Fruit fly (Drosophila melanogaster) whole organism, embryonic: Measurements from ENCODE around the gene CG7601.

ENCODE experiments used
- Awh ChIP-seq: fragments of 200-800 bp; sonication (Bioruptor generic); IDR thresholded peaks from 2 replicates; pipeline ENCODE4, ENCODE4 v1.3.6; 2022; ENCODE audit warnings: missing biosample characterization, missing genetic modification characterization
- CG10147 ChIP-seq: fragments of 200-800 bp; sonication (Bioruptor generic); optimal IDR thresholded peaks from 2 replicates; lab custom pipeline; 2019; ENCODE audit warnings: missing biosample characterization, mild to moderate bottlenecking, missing genetic modification characterization, moderate library complexity
- CG10209 ChIP-seq: fragments of 200-800 bp; sonication (Bioruptor generic); optimal IDR thresholded peaks from 3 replicates; lab custom pipeline; 2017; ENCODE audit warnings: missing biosample characterization, mild to moderate bottlenecking, missing genetic modification characterization, missing genetic modification reagents
- CG13287 ChIP-seq: fragments of 200-800 bp; sonication (Bioruptor generic); IDR thresholded peaks from 2 replicates; pipeline ENCODE4 v1.3.6; 2022; ENCODE audit warnings: missing biosample characterization, missing genetic modification characterization; ENCODE audit not compliant: partially characterized antibody
- CG17385 ChIP-seq: fragments of 200-800 bp; sonication (Bioruptor generic); optimal IDR thresholded peaks from 3 replicates; lab custom pipeline; 2018; ENCODE audit warnings: missing biosample characterization, mild to moderate bottlenecking, missing genetic modification characterization
- CG17612 ChIP-seq: fragments of 200-800 bp; sonication (Bioruptor generic); IDR thresholded peaks from 2 replicates; pipeline ENCODE4 v1.3.6; 2022; ENCODE audit warnings: missing biosample characterization, missing genetic modification characterization
- CG17829 ChIP-seq: fragments of 200-800 bp; optimal IDR thresholded peaks from 2 replicates; lab custom pipeline; 2019; ENCODE audit warnings: missing biosample characterization, mild to moderate bottlenecking, missing genetic modification characterization, moderate library complexity
- CG32532 ChIP-seq: fragments of 200-800 bp; sonication (Bioruptor generic); IDR thresholded peaks from 2 replicates; pipeline ENCODE4 v1.3.6; 2022; ENCODE audit warnings: missing biosample characterization, missing genetic modification characterization
- CG32767 ChIP-seq: fragments of 200-800 bp; sonication (Bioruptor generic); IDR thresholded peaks from 2 replicates; pipeline ENCODE4 v1.3.6; 2022; ENCODE audit warnings: missing biosample characterization, missing genetic modification characterization
- CG3726 ChIP-seq: fragments of 200-800 bp; sonication (Bioruptor generic); IDR thresholded peaks from 3 replicates; pipeline ENCODE4, ENCODE4 v1.3.6; 2022; ENCODE audit warnings: missing biosample characterization, missing genetic modification characterization
- CG43689 ChIP-seq: fragments of 200-800 bp; sonication (Bioruptor generic); IDR thresholded peaks from 2 replicates; pipeline ENCODE4 v1.3.6; 2022; ENCODE audit warnings: missing biosample characterization, missing genetic modification characterization
- CG5953 ChIP-seq: fragments of 200-800 bp; sonication (Bioruptor generic); IDR thresholded peaks from 2 replicates; pipeline ENCODE4 v1.3.6; 2022; ENCODE audit warnings: missing biosample characterization, missing genetic modification characterization
- CG6683 ChIP-seq: fragments of 200-800 bp; sonication (Bioruptor generic); optimal IDR thresholded peaks from 2 replicates; lab custom pipeline; 2017; ENCODE audit warnings: missing biosample characterization, mild to moderate bottlenecking, missing genetic modification characterization, missing genetic modification reagents
- CG6765 ChIP-seq: fragments of 200-800 bp; sonication (Bioruptor generic); optimal IDR thresholded peaks from 3 replicates; lab custom pipeline; 2017; ENCODE audit warnings: missing biosample characterization, mild to moderate bottlenecking, missing genetic modification characterization
- CG7556 ChIP-seq: fragments of 200-800 bp; sonication (Bioruptor generic); optimal IDR thresholded peaks from 2 replicates; lab custom pipeline; 2017; ENCODE audit warnings: missing biosample characterization, mild to moderate bottlenecking, missing genetic modification characterization
- CG9215 ChIP-seq: fragments of 200-800 bp; sonication (Bioruptor generic); IDR thresholded peaks from 2 replicates; pipeline ENCODE4 v1.3.6; 2022; ENCODE audit warnings: missing biosample characterization, missing genetic modification characterization
- CG9437 ChIP-seq: fragments of 200-800 bp; sonication (Bioruptor generic); optimal IDR thresholded peaks from 2 replicates; lab custom pipeline; 2018; ENCODE audit warnings: missing biosample characterization, mild to moderate bottlenecking, missing genetic modification characterization
- CG9797 ChIP-seq: fragments of 200-800 bp; sonication (Bioruptor generic); optimal IDR thresholded peaks from 3 replicates; lab custom pipeline; 2018; ENCODE audit warnings: missing biosample characterization, mild to moderate bottlenecking, missing genetic modification characterization
- CkIIα-i1 ChIP-seq: fragments of 200-800 bp; sonication (Bioruptor generic); IDR thresholded peaks from 2 replicates; pipeline ENCODE4 v1.3.6; 2022; ENCODE audit warnings: missing biosample characterization, missing genetic modification characterization
- Dp ChIP-seq: fragments of 200-800 bp; sonication (Bioruptor generic); optimal IDR thresholded peaks from 2 replicates; lab custom pipeline; 2018; ENCODE audit warnings: missing biosample characterization, mild to moderate bottlenecking, missing genetic modification characterization, moderate library complexity
- E2f1 ChIP-seq: fragments of 200-800 bp; sonication (Bioruptor generic); IDR thresholded peaks from 2 replicates; pipeline ENCODE4 v1.3.6; 2022; ENCODE audit warnings: missing biosample characterization, missing genetic modification characterization
- Elba2 ChIP-seq: fragments of 200-800 bp; sonication (Bioruptor generic); optimal IDR thresholded peaks from 3 replicates; lab custom pipeline; 2016; ENCODE audit warnings: missing biosample characterization, missing genetic modification characterization
- Ets97D ChIP-seq: fragments of 200-800 bp; sonication (Bioruptor generic); optimal IDR thresholded peaks from 3 replicates; lab custom pipeline; 2016; ENCODE audit warnings: missing biosample characterization, missing genetic modification characterization
- Hr3 ChIP-seq: fragments of 200-800 bp; sonication (Bioruptor generic); optimal IDR thresholded peaks from 3 replicates; lab custom pipeline; 2016; ENCODE audit warnings: missing biosample characterization, missing genetic modification characterization
- MBD-R2 ChIP-seq: fragments of 200-800 bp; sonication (Bioruptor generic); IDR thresholded peaks from 2 replicates; pipeline ENCODE4 v1.3.6; 2022; ENCODE audit warnings: missing biosample characterization, missing genetic modification characterization
- Nf-YB ChIP-seq: fragments of 200-800 bp; sonication (Bioruptor generic); optimal IDR thresholded peaks from 3 replicates; lab custom pipeline; 2019; ENCODE audit warnings: missing biosample characterization, mild to moderate bottlenecking, missing genetic modification characterization, moderate library complexity
- Nf-YC ChIP-seq: fragments of 200-800 bp; optimal IDR thresholded peaks from 3 replicates; lab custom pipeline; 2019; ENCODE audit warnings: missing biosample characterization, mild to moderate bottlenecking, missing genetic modification characterization, moderate library complexity
- Trl ChIP-seq, 3 experiments: fragments of >200 bp in 2 of 3; fragments of 200-800 bp in 1 of 3; sonication (Bioruptor generic) in 1 of 3; optimal IDR thresholded peaks; 2 replicates in 1 of 3; 3 replicates in 2 of 3; lab custom pipeline; 2016 to 2017; ENCODE audit warnings: missing biosample characterization in 1 of 3, missing genetic modification characterization in 1 of 3
- Xbp1 ChIP-seq: fragments of 200-800 bp; sonication (Bioruptor generic); optimal IDR thresholded peaks from 3 replicates; lab custom pipeline; 2016; ENCODE audit warnings: missing biosample characterization, mild to moderate bottlenecking, missing genetic modification characterization
- ash1 ChIP-seq: fragments of 200-800 bp; sonication (Bioruptor generic); optimal IDR thresholded peaks from 2 replicates; lab custom pipeline; 2018; ENCODE audit warnings: missing biosample characterization, mild to moderate bottlenecking, missing genetic modification characterization
- br ChIP-seq: fragments of >200 bp; optimal IDR thresholded peaks from 2 replicates; lab custom pipeline; 2017
- bsh ChIP-seq, 2 experiments: fragments of 200-800 bp; sonication (Bioruptor generic); optimal IDR thresholded peaks; 2 replicates each; lab custom pipeline; 2017 to 2018; ENCODE audit warnings: mild to moderate bottlenecking in 2 of 2, missing biosample characterization in 2 of 2, missing genetic modification characterization in 2 of 2, moderate library complexity in 1 of 2
- cg ChIP-seq: fragments of 200-800 bp; sonication (Bioruptor generic); optimal IDR thresholded peaks from 3 replicates; lab custom pipeline; 2019; ENCODE audit warnings: missing biosample characterization, mild to moderate bottlenecking, missing genetic modification characterization, moderate library complexity
- chm ChIP-seq: fragments of 200-800 bp; sonication (Bioruptor generic); IDR thresholded peaks from 2 replicates; pipeline ENCODE4 v1.3.6; 2022; ENCODE audit warnings: missing biosample characterization, missing genetic modification characterization
- croc ChIP-seq: fragments of 200-800 bp; sonication (Bioruptor generic); conservative IDR thresholded peaks from 3 replicates; pipeline ENCODE4 v1.3.6; 2022; ENCODE audit warnings: missing biosample characterization, missing genetic modification characterization
- fu2 ChIP-seq: fragments of 200-800 bp; sonication (Bioruptor generic); optimal IDR thresholded peaks from 2 replicates; lab custom pipeline; 2016; ENCODE audit warnings: missing biosample characterization, missing genetic modification characterization
- gcm ChIP-seq: fragments of 200-800 bp; sonication (Bioruptor generic); optimal IDR thresholded peaks from 2 replicates; lab custom pipeline; 2019; ENCODE audit warnings: missing biosample characterization, mild to moderate bottlenecking, missing genetic modification characterization, moderate library complexity
- grn ChIP-seq: fragments of 200-800 bp; sonication (Bioruptor generic); optimal IDR thresholded peaks from 3 replicates; lab custom pipeline; 2017; ENCODE audit warnings: missing biosample characterization, missing genetic modification characterization
- hth ChIP-seq: fragments of >200 bp; optimal IDR thresholded peaks from 2 replicates; lab custom pipeline; 2017; ENCODE audit warnings: inconsistent platforms
- jing ChIP-seq: fragments of 200-800 bp; sonication (Bioruptor generic); optimal IDR thresholded peaks from 2 replicates; lab custom pipeline; 2018; ENCODE audit warnings: missing biosample characterization, mild to moderate bottlenecking, missing genetic modification characterization
- org-1 ChIP-seq: fragments of 200-800 bp; sonication (Bioruptor generic); optimal IDR thresholded peaks from 2 replicates; lab custom pipeline; 2017; ENCODE audit warnings: missing biosample characterization, missing genetic modification characterization
- otp ChIP-seq: fragments of 200-800 bp; sonication (Bioruptor generic); IDR thresholded peaks from 3 replicates; pipeline ENCODE4, ENCODE4 v1.3.6; 2022; ENCODE audit warnings: missing biosample characterization, missing genetic modification characterization
- pho ChIP-seq: fragments of 200-800 bp; sonication (Bioruptor generic); optimal IDR thresholded peaks from 2 replicates; lab custom pipeline; 2016; ENCODE audit warnings: missing biosample characterization, missing genetic modification characterization
- pros ChIP-seq: fragments of 200-800 bp; sonication (Bioruptor generic); optimal IDR thresholded peaks from 3 replicates; lab custom pipeline; 2019; ENCODE audit warnings: missing biosample characterization, mild to moderate bottlenecking, missing genetic modification characterization, moderate library complexity
- repo ChIP-seq: fragments of 200-800 bp; sonication (Bioruptor generic); optimal IDR thresholded peaks from 2 replicates; lab custom pipeline; 2016; ENCODE audit warnings: missing biosample characterization, missing genetic modification characterization
- sens-2 ChIP-seq: fragments of 200-800 bp; sonication (Bioruptor generic); IDR thresholded peaks from 2 replicates; pipeline ENCODE4 v1.3.6; 2022; ENCODE audit warnings: missing biosample characterization, missing genetic modification characterization
- slou ChIP-seq: fragments of 200-800 bp; sonication (Bioruptor generic); optimal IDR thresholded peaks from 3 replicates; lab custom pipeline; 2016; ENCODE audit warnings: missing biosample characterization, missing genetic modification characterization
- tio ChIP-seq: fragments of 200-800 bp; sonication (Bioruptor generic); optimal IDR thresholded peaks from 2 replicates; lab custom pipeline; 2017; ENCODE audit warnings: missing biosample characterization, missing genetic modification characterization, inconsistent platforms
- tna ChIP-seq: fragments of 200-800 bp; sonication (Bioruptor generic); IDR thresholded peaks from 2 replicates; pipeline ENCODE4 v1.3.6; 2022; ENCODE audit warnings: missing biosample characterization, missing genetic modification characterization; ENCODE audit not compliant: partially characterized antibody
- trh ChIP-seq: fragments of 200-800 bp; sonication (Bioruptor generic); optimal IDR thresholded peaks from 2 replicates; lab custom pipeline; 2016; ENCODE audit warnings: missing biosample characterization, missing genetic modification characterization
- vvl ChIP-seq: fragments of 200-800 bp; sonication (Bioruptor generic); IDR thresholded peaks from 2 replicates; pipeline ENCODE4 v1.3.6; 2022; ENCODE audit warnings: missing biosample characterization, missing genetic modification characterization
- zfh2 ChIP-seq: fragments of 200-800 bp; sonication (Bioruptor generic); optimal IDR thresholded peaks from 2 replicates; lab custom pipeline; 2016; ENCODE audit warnings: missing biosample characterization, missing genetic modification characterization

Gene CG7601

DNA sequence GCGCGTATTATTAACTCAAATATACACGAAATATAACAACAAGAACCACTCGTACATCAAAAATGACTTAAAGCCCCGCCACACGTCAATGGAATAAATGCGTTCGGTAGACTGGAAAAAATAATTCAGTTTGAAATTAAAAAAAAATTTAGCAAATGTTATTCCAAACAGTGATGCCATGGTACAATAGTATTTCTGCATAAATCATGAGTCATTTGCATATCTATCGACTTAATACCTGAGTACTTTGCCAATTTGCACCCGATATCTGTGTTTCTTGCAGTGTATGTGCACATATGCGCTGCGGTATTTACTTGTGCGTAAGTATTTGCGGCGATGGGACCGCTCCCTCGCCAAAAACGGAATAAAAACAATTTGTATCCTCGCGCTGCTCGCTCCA is 26.6 kb upstream of the CG7601 start (continued):
- TF ChIP-seq jing = no peak
- no peak for TF ChIP-seq CG6683 (GFP tag; lab: Kevin White, UChicago)
- no peak for TF ChIP-seq CG10147 (GFP tag; lab: Kevin White, UChicago)
- TF ChIP-seq otp (GFP tag; lab: Robert Waterston, UW) = no peak; the same call in 2 of the 3 replicates
- no peak for TF ChIP-seq cg (GFP tag; lab: Kevin White, UChicago)
- no peak for TF ChIP-seq CG9797
- no peak for TF ChIP-seq CG17612 (GFP tag; lab: Robert Waterston, UW)
- TF ChIP-seq repo = peak; percentile 17
- TF ChIP-seq CG17829 = peak; percentile 0
- no peak for TF ChIP-seq slou (GFP tag; lab: Kevin White, UChicago)
- TF ChIP-seq Xbp1 (GFP tag; lab: Kevin White, UChicago) = peak; percentile 57
- no peak for TF ChIP-seq CG6765 (GFP tag; lab: Kevin White, UChicago)
- TF ChIP-seq Elba2 (GFP tag; lab: Kevin White, UChicago) = no peak
- no peak for TF ChIP-seq CG9437 (GFP tag; lab: Kevin White, UChicago)
- TF ChIP-seq CG5953 (GFP tag; lab: Robert Waterston, UW) = no peak
- peak; percentile 31 for TF ChIP-seq tio
- TF ChIP-seq MBD-R2 (GFP tag; lab: Robert Waterston, UW) = no peak
- no peak for TF ChIP-seq pho (GFP tag; lab: Kevin White, UChicago)
- no peak for TF ChIP-seq CG7556 (GFP tag; lab: Kevin White, UChicago)
- no peak for TF ChIP-seq croc
- TF ChIP-seq CG17385 (GFP tag; lab: Kevin White, UChicago) = peak; percentile 9
- TF ChIP-seq fu2 (GFP tag; lab: Kevin White, UChicago) = no peak
- peak; percentile 25 for TF ChIP-seq CG10209
- peak; percentile 25; the same call in 1 of the 2 replicates for TF ChIP-seq E2f1 (GFP tag; lab: Robert Waterston, UW)
- TF ChIP-seq Ets97D (GFP tag; lab: Kevin White, UChicago) = peak; percentile 4
- TF ChIP-seq trh (GFP tag; lab: Kevin White, UChicago) = no peak
- no peak for TF ChIP-seq br (lab: Kevin White, UChicago)
- TF ChIP-seq Nf-YB = no peak
- TF ChIP-seq vvl (GFP tag; lab: Robert Waterston, UW) = peak; percentile 57; the same call in 1 of the 2 replicates
- peak; percentile 6 for TF ChIP-seq Hr3
- no peak for TF ChIP-seq hth
- TF ChIP-seq CG3726 = no peak
- no peak for TF ChIP-seq CG13287
- TF ChIP-seq Dp (GFP tag; lab: Kevin White, UChicago) = no peak
- peak; percentile 31 for TF ChIP-seq zfh2 (GFP tag; lab: Kevin White, UChicago)
- no peak for TF ChIP-seq gcm (GFP tag; lab: Kevin White, UChicago)
- no peak for TF ChIP-seq Trl (optimal IDR thresholded peaks at IDR 0.05; lab: Kevin White, UChicago)
- no peak for TF ChIP-seq Trl (GFP tag; optimal IDR thresholded peaks at IDR 0.05; lab: Kevin White, UChicago)
- TF ChIP-seq CG32532 (GFP tag; lab: Robert Waterston, UW) = peak; percentile 50; the same call in 1 of the 2 replicates
- TF ChIP-seq CG43689 = 0 out of 2 replicates have a peak, but pooled peaks have one; percentile 18
- no peak for TF ChIP-seq CG9215 (GFP tag; lab: Robert Waterston, UW)
- TF ChIP-seq Awh (GFP tag; lab: Robert Waterston, UW) = no peak
- peak in 1 of 2 experiments; percentile 49 for TF ChIP-seq bsh (GFP tag; optimal IDR thresholded peaks at IDR 0.05; lab: Kevin White, UChicago)
- no peak for TF ChIP-seq org-1 (GFP tag; lab: Kevin White, UChicago)
- no peak for TF ChIP-seq sens-2
- TF ChIP-seq ash1 (GFP tag; lab: Kevin White, UChicago) = no peak
- TF ChIP-seq CkIIα-i1 (GFP tag; lab: Robert Waterston, UW) = no peak
- no peak for TF ChIP-seq Nf-YC (tag; lab: Kevin White, UChicago)
- TF ChIP-seq tna (GFP tag; lab: Robert Waterston, UW) = no peak
- TF ChIP-seq CG32767 (GFP tag; lab: Robert Waterston, UW) = no peak
- no peak for TF ChIP-seq grn (GFP tag; lab: Kevin White, UChicago)
- no peak for TF ChIP-seq chm (GFP tag; lab: Robert Waterston, UW)
- TF ChIP-seq pros (GFP tag; lab: Kevin White, UChicago) = no peak
